Worm (Caenorhabditis elegans): ENCODE measurements around the gene irld-66.

DNA sequence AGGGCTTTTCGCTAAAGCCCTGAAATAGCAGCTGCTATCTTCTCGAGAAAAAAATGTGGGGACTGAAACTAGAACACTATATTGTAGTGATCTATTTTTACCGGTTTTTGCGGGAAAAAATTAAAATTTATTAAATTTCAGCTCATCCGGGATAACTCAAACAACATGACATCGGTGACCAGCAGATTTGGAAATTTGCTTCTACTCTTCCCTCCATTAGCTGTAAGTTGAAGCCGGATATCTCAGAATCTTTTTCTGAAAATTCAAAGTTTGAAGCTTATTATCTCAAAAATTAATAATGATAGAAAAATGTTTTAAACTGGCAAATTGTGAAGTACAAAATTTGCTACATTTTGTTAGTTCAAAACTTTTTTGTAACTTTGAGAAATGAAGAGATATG lies 43.7 kb upstream of the irld-66 start:
- TF ChIP-seq unc-62 (GFP tag; optimal IDR thresholded peaks at IDR 0.05) (no peak), madf-8 (GFP tag; conservative IDR thresholded peaks at IDR 0.05) (no peak), ztf-18 (tag; optimal IDR thresholded peaks at IDR 0.05) (no peak)

Data from whole organism, young adult.